Worm (Caenorhabditis elegans): Measurements from ENCODE around the gene F17C8.3.

DNA sequence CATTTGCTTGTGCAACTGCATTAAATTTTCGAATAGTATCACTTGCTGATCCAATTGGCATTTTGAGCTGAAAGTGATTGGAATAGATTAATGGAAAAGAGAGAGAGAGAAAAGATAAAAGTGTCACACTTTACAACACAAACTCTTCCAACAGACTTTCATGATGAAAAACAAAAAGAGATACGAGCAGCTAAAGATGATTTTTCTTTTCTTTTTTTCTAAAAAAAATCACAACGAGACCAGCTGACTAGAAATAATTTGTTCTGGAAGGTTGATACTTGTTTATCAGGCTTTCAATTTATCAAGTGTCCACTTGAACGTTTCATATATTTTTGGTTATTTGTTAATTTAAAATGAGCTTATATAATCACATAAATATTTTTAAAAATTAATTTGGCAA, 44.6 kb upstream of the F17C8.3 start:
- no peak for TF ChIP-seq flt-1 (GFP tag; IDR thresholded peaks at IDR 0.05)
- TF ChIP-seq B0310.2 (tag; optimal IDR thresholded peaks at IDR 0.05) = no peak
- no peak for TF ChIP-seq tra-4 (tag; optimal IDR thresholded peaks at IDR 0.05)
- no peak for TF ChIP-seq ets-7 (tag; optimal IDR thresholded peaks at IDR 0.05)
- no peak for TF ChIP-seq ama-1 (optimal IDR thresholded peaks at IDR 0.05)

Measured in whole organism, early embryonic.